Worm (Caenorhabditis elegans) whole organism, L1 larva: ENCODE data around the gene srlf-20.

Experiments
- C04F5.9 ChIP-seq: sonication (generic microtip); optimal IDR thresholded peaks from 2 replicates; lab custom pipeline; 2016; ENCODE audit warnings: missing genetic modification characterization, missing compliant biosample characterization
- C16A3.4 ChIP-seq: fragments of 150-350 bp; optimal IDR thresholded peaks from 2 replicates; lab custom pipeline; 2014; ENCODE audit warnings: missing biosample characterization, missing genetic modification characterization
- alr-1 ChIP-seq: fragments of 200-800 bp; sonication (Bioruptor generic); optimal IDR thresholded peaks from 2 replicates; lab custom pipeline; 2018; ENCODE audit warnings: borderline replicate concordance, mild to moderate bottlenecking, missing genetic modification characterization, missing compliant biosample characterization
- aly-2 ChIP-seq: fragments of 150-350 bp; optimal IDR thresholded peaks from 2 replicates; lab custom pipeline; 2014; ENCODE audit warnings: missing biosample characterization, missing genetic modification characterization
- blmp-1 ChIP-seq: fragments of 150-350 bp; optimal IDR thresholded peaks from 2 replicates; lab custom pipeline; 2014; ENCODE audit warnings: missing biosample characterization, missing genetic modification characterization
- ceh-63 ChIP-seq: fragments of 200-800 bp; sonication (Bioruptor generic); optimal IDR thresholded peaks from 2 replicates; lab custom pipeline; 2018; ENCODE audit warnings: mild to moderate bottlenecking, missing genetic modification characterization, missing compliant biosample characterization
- ceh-8 ChIP-seq: fragments of 200-800 bp; sonication (Bioruptor generic); optimal IDR thresholded peaks from 2 replicates; lab custom pipeline; 2018; ENCODE audit warnings: mild to moderate bottlenecking, missing genetic modification characterization, moderate library complexity, missing compliant biosample characterization
- ceh-88 ChIP-seq: fragments of 200-800 bp; sonication (Bioruptor generic); IDR thresholded peaks from 2 replicates; pipeline ENCODE4 v1.3.6; 2022; ENCODE audit warnings: missing genetic modification characterization, missing compliant biosample characterization
- ceh-90 ChIP-seq: sonication (generic microtip); optimal IDR thresholded peaks from 2 replicates; lab custom pipeline; 2016; ENCODE audit warnings: missing genetic modification characterization, missing compliant biosample characterization
- ces-1 ChIP-seq: fragments of 150-350 bp; optimal IDR thresholded peaks from 2 replicates; lab custom pipeline; 2014; ENCODE audit warnings: missing biosample characterization, missing genetic modification reagents, missing genetic modification characterization
- dpl-1 ChIP-seq, 3 experiments: fragments of 150-350 bp in 2 of 3; sonication (generic microtip) in 1 of 3; optimal IDR thresholded peaks; 2 replicates each; lab custom pipeline; 2014 to 2017; ENCODE audit warnings: missing biosample characterization in 3 of 3, missing genetic modification characterization in 3 of 3, missing genetic modification reagents in 3 of 3
- dsc-1 ChIP-seq: sonication (generic microtip); optimal IDR thresholded peaks from 2 replicates; lab custom pipeline; 2016; ENCODE audit warnings: mild to moderate bottlenecking, missing genetic modification characterization, missing compliant biosample characterization
- efl-1 ChIP-seq, 4 experiments: fragments of 150-350 bp; optimal IDR thresholded peaks in 3 of 4; peaks in 1 of 4; 1 replicate in 1 of 4; 2 replicates in 3 of 4; lab custom pipeline; 2014; ENCODE audit warnings: missing biosample characterization in 2 of 4, missing genetic modification characterization in 2 of 4, missing genetic modification reagents in 2 of 4
- egl-13 ChIP-seq: sonication (generic microtip); optimal IDR thresholded peaks from 2 replicates; lab custom pipeline; 2016; ENCODE audit warnings: missing genotype, missing genetic modification reagents, missing genetic modification characterization, missing compliant biosample characterization
- elt-2 ChIP-seq: sonication (generic microtip); optimal IDR thresholded peaks from 2 replicates; lab custom pipeline; 2016; ENCODE audit warnings: missing genetic modification characterization, mild to moderate bottlenecking, inconsistent platforms, missing compliant biosample characterization, missing genetic modification reagents
- elt-3 ChIP-seq, 6 experiments: fragments of 150-350 bp in 1 of 6; sonication (generic microtip); optimal IDR thresholded peaks; 2 replicates each; lab custom pipeline; 2017 to 2018; ENCODE audit warnings: missing biosample characterization in 6 of 6, missing genetic modification characterization in 6 of 6, inconsistent platforms in 1 of 6
- fkh-10 ChIP-seq: sonication (generic microtip); optimal IDR thresholded peaks from 2 replicates; lab custom pipeline; 2017; ENCODE audit warnings: missing biosample characterization, missing genetic modification reagents, missing genetic modification characterization
- fkh-4 ChIP-seq: sonication (generic microtip); optimal IDR thresholded peaks from 2 replicates; lab custom pipeline; 2016; ENCODE audit warnings: missing compliant biosample characterization, missing genetic modification characterization, borderline replicate concordance
- fkh-8 ChIP-seq: sonication (generic microtip); optimal IDR thresholded peaks from 2 replicates; lab custom pipeline; 2016; ENCODE audit warnings: mild to moderate bottlenecking, missing genetic modification characterization, missing compliant biosample characterization
- hlh-17 ChIP-seq: fragments of 200-800 bp; sonication (Bioruptor generic); optimal IDR thresholded peaks from 2 replicates; lab custom pipeline; 2018; ENCODE audit warnings: missing genetic modification characterization, mild to moderate bottlenecking, missing compliant biosample characterization, moderate library complexity, borderline replicate concordance
- hlh-4 ChIP-seq: sonication (generic microtip); optimal IDR thresholded peaks from 2 replicates; lab custom pipeline; 2016; ENCODE audit warnings: mild to moderate bottlenecking, missing genetic modification characterization, missing compliant biosample characterization
- isw-1 ChIP-seq: fragments of 200-800 bp; sonication (Bioruptor generic); IDR thresholded peaks from 2 replicates; pipeline ENCODE4 v1.3.6; 2022; ENCODE audit warnings: missing genetic modification characterization, missing compliant biosample characterization
- jun-1 ChIP-seq: fragments of 150-350 bp; optimal IDR thresholded peaks from 2 replicates; lab custom pipeline; 2014; ENCODE audit warnings: missing biosample characterization, missing genetic modification reagents, missing genetic modification characterization
- lin-13 ChIP-seq: fragments of 150-350 bp; optimal IDR thresholded peaks from 2 replicates; lab custom pipeline; 2014; ENCODE audit warnings: missing biosample characterization, missing genetic modification reagents, missing genetic modification characterization
- lin-15B ChIP-seq: fragments of 150-350 bp; sonication (generic microtip); optimal IDR thresholded peaks from 3 replicates; lab custom pipeline; 2014; ENCODE audit warnings: missing biosample characterization, missing genetic modification characterization
- lin-35 ChIP-seq, 2 experiments: fragments of 150-350 bp; optimal IDR thresholded peaks; 2 replicates each; lab custom pipeline; 2014; ENCODE audit warnings: missing biosample characterization in 2 of 2, missing genetic modification characterization in 2 of 2, missing genetic modification reagents in 2 of 2
- lir-3 ChIP-seq: sonication (generic microtip); optimal IDR thresholded peaks from 2 replicates; lab custom pipeline; 2016; ENCODE audit warnings: mild to moderate bottlenecking, missing genetic modification characterization, moderate library complexity, missing compliant biosample characterization; ENCODE audit not compliant: poor library complexity
- lsy-2 ChIP-seq, 2 experiments: fragments of 150-350 bp; optimal IDR thresholded peaks; 2 replicates each; lab custom pipeline; 2014; ENCODE audit warnings: missing biosample characterization in 2 of 2, missing genetic modification characterization in 2 of 2
- mep-1 ChIP-seq: fragments of 150-350 bp; optimal IDR thresholded peaks from 2 replicates; lab custom pipeline; 2014; ENCODE audit warnings: missing biosample characterization, missing genetic modification characterization
- nhr-12 ChIP-seq: sonication (generic microtip); optimal IDR thresholded peaks from 2 replicates; lab custom pipeline; 2017; ENCODE audit warnings: missing biosample characterization, missing genetic modification characterization
- nhr-19 ChIP-seq: fragments of 200-800 bp; sonication (Bioruptor generic); conservative IDR thresholded peaks from 2 replicates; pipeline ENCODE4 v1.3.6; 2022; ENCODE audit warnings: missing genetic modification characterization, missing compliant biosample characterization
- nhr-20 ChIP-seq: sonication (generic microtip); optimal IDR thresholded peaks from 2 replicates; lab custom pipeline; 2016; ENCODE audit warnings: mild to moderate bottlenecking, missing genetic modification characterization, missing compliant biosample characterization
- nhr-237 ChIP-seq: fragments of 150-350 bp; optimal IDR thresholded peaks from 2 replicates; lab custom pipeline; 2014; ENCODE audit warnings: missing biosample characterization, missing genetic modification characterization
- nhr-47 ChIP-seq: sonication (generic microtip); optimal IDR thresholded peaks from 2 replicates; lab custom pipeline; 2016; ENCODE audit warnings: mild to moderate bottlenecking, missing genetic modification characterization, moderate library complexity, missing compliant biosample characterization
- nhr-71 ChIP-seq: sonication (generic microtip); optimal IDR thresholded peaks from 2 replicates; lab custom pipeline; 2016; ENCODE audit warnings: mild to moderate bottlenecking, missing genetic modification characterization, moderate library complexity, missing compliant biosample characterization
- nhr-76 ChIP-seq: sonication (generic microtip); optimal IDR thresholded peaks from 2 replicates; lab custom pipeline; 2017; ENCODE audit warnings: missing biosample characterization, missing genetic modification characterization
- nhr-85 ChIP-seq: sonication (generic microtip); peaks from one replicate; lab custom pipeline; 2016; ENCODE audit warnings: missing genetic modification characterization, inconsistent platforms, missing compliant biosample characterization
- nhr-90 ChIP-seq: sonication (generic microtip); optimal IDR thresholded peaks from 2 replicates; lab custom pipeline; 2016; ENCODE audit warnings: mild to moderate bottlenecking, missing genetic modification characterization, missing compliant biosample characterization; ENCODE audit not compliant: poor library complexity
- pqm-1 ChIP-seq: sonication (generic microtip); optimal IDR thresholded peaks from 3 replicates; lab custom pipeline; 2017; ENCODE audit warnings: missing biosample characterization, missing genetic modification characterization
- rnt-1 ChIP-seq: sonication (generic microtip); optimal IDR thresholded peaks from 2 replicates; lab custom pipeline; 2016; ENCODE audit warnings: mild to moderate bottlenecking, missing genetic modification characterization, moderate library complexity, missing compliant biosample characterization
- snu-23 ChIP-seq: sonication (generic microtip); optimal IDR thresholded peaks from 2 replicates; lab custom pipeline; 2016; ENCODE audit warnings: missing genetic modification characterization, missing compliant biosample characterization
- sptf-1 ChIP-seq: fragments of 150-350 bp; optimal IDR thresholded peaks from 2 replicates; lab custom pipeline; 2014; ENCODE audit warnings: missing biosample characterization, missing genetic modification characterization
- swsn-7 ChIP-seq: sonication (generic microtip); optimal IDR thresholded peaks from 2 replicates; lab custom pipeline; 2016; ENCODE audit warnings: missing genetic modification characterization, missing compliant biosample characterization
- unc-130 ChIP-seq: fragments of 150-350 bp; optimal IDR thresholded peaks from 2 replicates; lab custom pipeline; 2017; ENCODE audit warnings: missing biosample characterization, missing genetic modification characterization, inconsistent platforms
- vab-15 ChIP-seq: sonication (generic microtip); optimal IDR thresholded peaks from 2 replicates; lab custom pipeline; 2017; ENCODE audit warnings: missing genotype, mild to moderate bottlenecking, missing genetic modification characterization, missing compliant biosample characterization
- xbp-1 ChIP-seq: sonication (generic microtip); optimal IDR thresholded peaks from 2 replicates; lab custom pipeline; 2016; ENCODE audit warnings: missing genetic modification characterization, missing compliant biosample characterization
- zip-4 ChIP-seq: fragments of 200-800 bp; sonication (Bioruptor generic); optimal IDR thresholded peaks from 2 replicates; lab custom pipeline; 2018; ENCODE audit warnings: mild to moderate bottlenecking, missing genetic modification characterization, moderate library complexity, missing compliant biosample characterization

Gene srlf-20

ce11 chrV:910588-910987 is 16.8 kb downstream of the srlf-20 start:
- TF ChIP-seq ceh-88 (GFP tag; lab: Robert Waterston, UW) (no peak), nhr-76 (tag; lab: Kevin White, UChicago) (no peak), pqm-1 (tag; lab: Kevin White, UChicago) (peak; percentile 53), rnt-1 (tag; lab: Kevin White, UChicago) (no peak), nhr-71 (tag; lab: Kevin White, UChicago) (peak; percentile 27), zip-4 (GFP tag; lab: Kevin White, UChicago) (no peak), nhr-85 (tag; lab: Kevin White, UChicago) (peak; percentile 59), fkh-4 (tag; lab: Kevin White, UChicago) (no peak), snu-23 (GFP tag; lab: Kevin White, UChicago) (peak; percentile 27), efl-1 (optimal IDR thresholded peaks at IDR 0.05; lab: Kevin White, UChicago) (peak in 1 of 2 experiments; percentile 2), efl-1 (GFP tag; optimal IDR thresholded peaks at IDR 0.05 in 1 of 2; lab: Kevin White, UChicago) (peak in 1 of 2 experiments; percentile 89), ces-1 (no peak), vab-15 (no peak), lsy-2 (tag; optimal IDR thresholded peaks at IDR 0.05; lab: Kevin White, UChicago) (no peak), lin-13 (GFP tag; lab: Kevin White, UChicago) (no peak), nhr-90 (tag; lab: Kevin White, UChicago) (peak; percentile 32), lin-35 (GFP tag; optimal IDR thresholded peaks at IDR 0.05; lab: Kevin White, UChicago) (peak; percentile 39 to 69), elt-2 (tag; lab: Kevin White, UChicago) (peak; percentile 76), lin-15B (tag; lab: Kevin White, UChicago) (no peak), isw-1 (GFP tag; lab: Robert Waterston, UW) (no peak), egl-13 (no peak), C16A3.4 (tag; lab: Kevin White, UChicago) (peak; percentile 1), blmp-1 (tag; lab: Kevin White, UChicago) (peak; percentile 3), nhr-19 (GFP tag; lab: Robert Waterston, UW) (no peak), fkh-8 (tag; lab: Kevin White, UChicago) (no peak), nhr-20 (peak; percentile 52), ceh-90 (tag; lab: Kevin White, UChicago) (no peak), xbp-1 (tag; lab: Kevin White, UChicago) (no peak), elt-3 (tag; optimal IDR thresholded peaks at IDR 0.05; lab: Kevin White, UChicago) (peak in 5 of 6 experiments; percentile 34 to 84 (median 58)), fkh-10 (no peak), unc-130 (tag; lab: Kevin White, UChicago) (no peak), dsc-1 (no peak), dpl-1 (GFP tag; optimal IDR thresholded peaks at IDR 0.05; lab: Kevin White, UChicago) (peak in 1 of 3 experiments; percentile 29)

ce11 chrV:911474-911873 is 17.7 kb downstream of the srlf-20 start, which contains the start of gene adh-5:
adh-5 (plus strand) TSS chrV:911774.
- no peak for TF ChIP-seq mep-1 (tag; lab: Kevin White, UChicago)
- TF ChIP-seq ceh-63 (GFP tag; lab: Kevin White, UChicago) = no peak
- TF ChIP-seq jun-1 = no peak
- TF ChIP-seq efl-1 (optimal IDR thresholded peaks at IDR 0.05; lab: Kevin White, UChicago) = no peak
- TF ChIP-seq efl-1 (GFP tag; optimal IDR thresholded peaks at IDR 0.05 in 1 of 2; lab: Kevin White, UChicago) = peak in 1 of 2 experiments; percentile 11
- no peak for TF ChIP-seq sptf-1 (tag; lab: Kevin White, UChicago)
- TF ChIP-seq ceh-88 (GFP tag; lab: Robert Waterston, UW) = no peak
- TF ChIP-seq isw-1 (GFP tag; lab: Robert Waterston, UW) = no peak
- TF ChIP-seq C16A3.4 (tag; lab: Kevin White, UChicago) = no peak
- no peak for TF ChIP-seq ceh-90 (tag; lab: Kevin White, UChicago)

- TF ChIP-seq ceh-8 (GFP tag; lab: Kevin White, UChicago) (no peak), xbp-1 (tag; lab: Kevin White, UChicago) (no peak), pqm-1 (tag; lab: Kevin White, UChicago) (no peak), unc-130 (tag; lab: Kevin White, UChicago) (no peak), elt-2 (tag; lab: Kevin White, UChicago) (no peak), lir-3 (no peak), nhr-20 (no peak), blmp-1 (tag; lab: Kevin White, UChicago) (no peak), dpl-1 (GFP tag; optimal IDR thresholded peaks at IDR 0.05; lab: Kevin White, UChicago) (no peak), egl-13 (no peak), aly-2 (tag; lab: Kevin White, UChicago) (no peak), nhr-47 (no peak), C04F5.9 (tag; lab: Kevin White, UChicago) (no peak), swsn-7 (tag; lab: Kevin White, UChicago) (no peak), nhr-237 (no peak), nhr-12 (tag; lab: Kevin White, UChicago) (no peak), hlh-4 (tag; lab: Kevin White, UChicago) (no peak), rnt-1 (tag; lab: Kevin White, UChicago) (no peak), alr-1 (tag; lab: Kevin White, UChicago) (no peak), hlh-17 (GFP tag; lab: Kevin White, UChicago) (no peak)
Observed at ce11 chrV:915716-916115, 21.9 kb downstream of the srlf-20 start.
